Worm (Caenorhabditis elegans) whole organism, mixed stage, embryonic: Measurements from ENCODE around the gene H11L12.1.

ENCODE experiments used
- M03D4.4 ChIP-seq: sonication (generic microtip); optimal IDR thresholded peaks from 2 replicates; lab custom pipeline; 2017; ENCODE audit warnings: mild to moderate bottlenecking, missing genetic modification characterization, missing compliant biosample characterization
- bed-3 ChIP-seq: fragments of 200-800 bp; sonication (Bioruptor generic); optimal IDR thresholded peaks from 3 replicates; lab custom pipeline; 2018; ENCODE audit warnings: mild to moderate bottlenecking, missing genetic modification characterization, moderate library complexity, missing compliant biosample characterization
- blmp-1 ChIP-seq: fragments of 150-350 bp; optimal IDR thresholded peaks from 2 replicates; lab custom pipeline; 2014; ENCODE audit warnings: missing biosample characterization, missing genetic modification characterization
- ceh-39 ChIP-seq: fragments of 150-350 bp; optimal IDR thresholded peaks from 2 replicates; lab custom pipeline; 2014; ENCODE audit warnings: missing biosample characterization, missing genetic modification characterization
- ces-1 ChIP-seq: fragments of 150-350 bp; optimal IDR thresholded peaks from 2 replicates; lab custom pipeline; 2014; ENCODE audit warnings: missing biosample characterization, missing genetic modification reagents, missing genetic modification characterization
- cnd-1 ChIP-seq: fragments of 200-800 bp; sonication (Bioruptor generic); optimal IDR thresholded peaks from 2 replicates; lab custom pipeline; 2018; ENCODE audit warnings: mild to moderate bottlenecking, missing genetic modification characterization, missing compliant biosample characterization
- drap-1 ChIP-seq: fragments of 200-800 bp; sonication (Bioruptor generic); optimal IDR thresholded peaks from 3 replicates; lab custom pipeline; 2018; ENCODE audit warnings: mild to moderate bottlenecking, missing genetic modification characterization, missing compliant biosample characterization
- elt-1 ChIP-seq: sonication (generic microtip); optimal IDR thresholded peaks from 2 replicates; lab custom pipeline; 2017; ENCODE audit warnings: missing genetic modification characterization, mild to moderate bottlenecking, missing compliant biosample characterization, antibody characterized with exemption, moderate library complexity, borderline replicate concordance; ENCODE audit not compliant: insufficient read depth
- elt-3 ChIP-seq: fragments of 150-350 bp; optimal IDR thresholded peaks from 2 replicates; lab custom pipeline; 2014; ENCODE audit warnings: missing biosample characterization, missing genetic modification characterization
- flh-1 ChIP-seq: fragments of 200-800 bp; sonication (Bioruptor generic); optimal IDR thresholded peaks from 2 replicates; lab custom pipeline; 2018; ENCODE audit warnings: mild to moderate bottlenecking, missing genetic modification characterization, moderate library complexity, missing compliant biosample characterization
- lin-13 ChIP-seq: fragments of 150-350 bp; optimal IDR thresholded peaks from 2 replicates; lab custom pipeline; 2014; ENCODE audit warnings: missing biosample characterization, missing genetic modification characterization
- lin-32 ChIP-seq: fragments of 200-800 bp; sonication (Bioruptor generic); optimal IDR thresholded peaks from 2 replicates; lab custom pipeline; 2018; ENCODE audit warnings: mild to moderate bottlenecking, missing genetic modification characterization, missing compliant biosample characterization
- lsy-2 ChIP-seq: fragments of 150-350 bp; optimal IDR thresholded peaks from 2 replicates; lab custom pipeline; 2014; ENCODE audit warnings: missing biosample characterization, missing genetic modification characterization
- mab-5 ChIP-seq: fragments of 150-350 bp; optimal IDR thresholded peaks from 2 replicates; lab custom pipeline; 2014; ENCODE audit warnings: missing biosample characterization, missing genetic modification characterization
- mep-1 ChIP-seq: fragments of 150-350 bp; optimal IDR thresholded peaks from 2 replicates; lab custom pipeline; 2017; ENCODE audit warnings: missing biosample characterization, missing genetic modification reagents, missing genetic modification characterization, inconsistent platforms
- mls-2 ChIP-seq: sonication (generic microtip); optimal IDR thresholded peaks from 2 replicates; lab custom pipeline; 2016; ENCODE audit warnings: mild to moderate bottlenecking, missing genetic modification characterization, moderate library complexity, missing compliant biosample characterization
- nhr-12 ChIP-seq: fragments of 150-350 bp; optimal IDR thresholded peaks from 2 replicates; lab custom pipeline; 2014; ENCODE audit warnings: missing biosample characterization, missing genetic modification characterization
- nhr-2 ChIP-seq: fragments of 150-350 bp; optimal IDR thresholded peaks from 2 replicates; lab custom pipeline; 2014; ENCODE audit warnings: missing biosample characterization, missing genetic modification characterization
- nhr-28 ChIP-seq: fragments of 150-350 bp; optimal IDR thresholded peaks from 2 replicates; lab custom pipeline; 2014; ENCODE audit warnings: missing biosample characterization, missing genetic modification characterization
- nhr-76 ChIP-seq: sonication (generic microtip); optimal IDR thresholded peaks from 2 replicates; lab custom pipeline; 2017; ENCODE audit warnings: missing biosample characterization, missing genetic modification characterization
- pha-4 ChIP-seq: fragments of 150-350 bp; optimal IDR thresholded peaks from 2 replicates; lab custom pipeline; 2018; ENCODE audit warnings: missing biosample characterization, missing genetic modification reagents, missing genetic modification characterization
- sem-2 ChIP-seq: fragments of 200-800 bp; sonication (Bioruptor generic); optimal IDR thresholded peaks from 2 replicates; lab custom pipeline; 2018; ENCODE audit warnings: mild to moderate bottlenecking, missing genetic modification characterization, missing compliant biosample characterization
- snpc-4 ChIP-seq: fragments of 150-350 bp; optimal IDR thresholded peaks from 2 replicates; lab custom pipeline; 2014; ENCODE audit warnings: missing biosample characterization, missing genetic modification characterization
- sptf-1 ChIP-seq: sonication (generic microtip); optimal IDR thresholded peaks from 2 replicates; lab custom pipeline; 2017; ENCODE audit warnings: mild to moderate bottlenecking, missing genetic modification characterization, moderate library complexity, missing compliant biosample characterization
- tbx-8 ChIP-seq: fragments of 200-800 bp; sonication (Bioruptor generic); optimal IDR thresholded peaks from 2 replicates; lab custom pipeline; 2018; ENCODE audit warnings: mild to moderate bottlenecking, missing genetic modification characterization, moderate library complexity, missing compliant biosample characterization
- unc-120 ChIP-seq: sonication (generic microtip); optimal IDR thresholded peaks from 2 replicates; lab custom pipeline; 2017; ENCODE audit warnings: missing genetic modification characterization, missing compliant biosample characterization; ENCODE audit not compliant: poor library complexity, severe bottlenecking
- ztf-11 ChIP-seq: fragments of 150-350 bp; optimal IDR thresholded peaks from 2 replicates; lab custom pipeline; 2014; ENCODE audit warnings: missing biosample characterization, missing genetic modification characterization

H11L12.1 gene

DNA sequence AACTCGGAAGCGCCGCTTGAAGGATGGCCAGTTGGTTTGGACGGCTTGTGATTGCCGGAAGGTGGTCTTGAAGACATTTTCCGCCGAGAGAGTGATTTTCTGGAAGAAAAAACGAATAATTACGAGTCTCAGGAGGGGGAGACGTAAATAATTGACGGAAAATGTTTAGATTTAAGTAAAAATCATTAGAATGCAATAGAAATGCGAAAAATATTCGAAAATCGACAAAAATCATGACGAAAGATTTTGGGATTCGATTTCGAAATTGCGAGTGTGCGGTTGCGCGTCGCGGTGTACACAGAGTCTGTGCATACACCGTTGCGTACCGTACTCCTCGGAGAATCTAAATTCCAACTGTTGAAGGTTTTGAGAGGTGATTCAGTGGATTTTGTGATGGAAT lies at the start of gene H11L12.1:
H11L12.1 (minus strand) TSS at position 101 of the 400 bp plus-strand sequence.
- TF ChIP-seq elt-3 (tag; lab: Kevin White, UChicago) (no peak), mls-2 (no peak), flh-1 (GFP tag; lab: Kevin White, UChicago) (no peak), sem-2 (GFP tag; lab: Kevin White, UChicago) (no peak), ztf-11 (tag; lab: Kevin White, UChicago) (no peak), tbx-8 (GFP tag; lab: Kevin White, UChicago) (no peak), lin-13 (tag; lab: Kevin White, UChicago) (no peak), elt-1 (tag; lab: Kevin White, UChicago) (no peak)
- TF ChIP-seq, all 35 proteins: peak for 0

ce11 chrX:17714342-17715011 lies 3.0 kb upstream of the H11L12.1 start, which contains the start of gene cTel55X.1:
TSS of gene cTel55X.1 (plus strand) at chrX:17714961.
- TF ChIP-seq elt-1 (tag; lab: Kevin White, UChicago) (no peak), ceh-39 (peak; percentile 51)

DNA sequence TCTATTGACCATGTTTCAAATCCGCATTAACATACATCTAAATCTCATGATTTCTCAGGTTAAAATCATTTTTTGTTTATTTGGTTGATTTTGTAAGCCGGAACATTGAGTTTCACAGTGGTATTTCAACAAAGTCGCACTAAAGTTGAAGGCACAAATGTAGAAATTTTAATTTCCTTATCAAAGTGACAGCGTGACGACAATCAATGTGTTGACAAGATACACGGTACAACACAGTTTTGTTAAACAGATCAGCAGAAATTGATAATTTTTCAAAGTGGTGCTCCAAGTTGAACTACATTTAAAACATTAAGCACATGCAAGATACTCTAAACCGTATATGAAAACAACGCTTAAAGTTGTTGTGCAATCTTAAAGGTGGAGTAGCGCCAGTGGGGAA lies 8.9 kb downstream of the H11L12.1 start:
- TF ChIP-seq blmp-1: no peak

ce11 chrX:17694669-17695282 lies 16.7 kb downstream of the H11L12.1 start, which contains the start of gene cgt-2:
TSS of gene cgt-2 (plus strand) at chrX:17695232.
- no peak for TF ChIP-seq ces-1 (GFP tag; lab: Kevin White, UChicago)
- TF ChIP-seq nhr-12 (tag; lab: Kevin White, UChicago): no peak
- no peak for TF ChIP-seq unc-120 (tag; lab: Kevin White, UChicago)
- TF ChIP-seq lsy-2 (tag; lab: Kevin White, UChicago): no peak
- no peak for TF ChIP-seq sptf-1 (tag; lab: Kevin White, UChicago)
- TF ChIP-seq mep-1 (tag; lab: Kevin White, UChicago): no peak
- no peak for TF ChIP-seq blmp-1
- no peak for TF ChIP-seq bed-3 (GFP tag; lab: Kevin White, UChicago)
- TF ChIP-seq lin-13 (tag; lab: Kevin White, UChicago): no peak
- TF ChIP-seq nhr-2 (tag; lab: Kevin White, UChicago): no peak
- no peak for TF ChIP-seq ceh-39
- TF ChIP-seq lin-32 (GFP tag; lab: Kevin White, UChicago): no peak
- TF ChIP-seq nhr-28 (tag; lab: Kevin White, UChicago): no peak
- TF ChIP-seq drap-1 (GFP tag; lab: Kevin White, UChicago): no peak
- TF ChIP-seq pha-4: no peak
- TF ChIP-seq mab-5 (tag; lab: Kevin White, UChicago): no peak
- no peak for TF ChIP-seq snpc-4 (tag; lab: Kevin White, UChicago)
- TF ChIP-seq cnd-1 (tag; lab: Kevin White, UChicago): no peak
- TF ChIP-seq tbx-8 (GFP tag; lab: Kevin White, UChicago): no peak
- TF ChIP-seq nhr-76 (tag; lab: Kevin White, UChicago): no peak
- TF ChIP-seq, all 35 proteins: peak for 0

- TF ChIP-seq blmp-1 (peak; percentile 16), nhr-76 (tag; lab: Kevin White, UChicago) (no peak), M03D4.4 (no peak)
- TF ChIP-seq, all 35 proteins: peak for 1
Observed at ce11 chrX:17685959-17686358, 25.5 kb downstream of the H11L12.1 start.

ce11 chrX:17684767-17685166 lies 26.7 kb downstream of the H11L12.1 start, which contains the start of gene T23E7.6:
TSS of gene T23E7.6 (minus strand) at chrX:17684811.
- TF ChIP-seq elt-3 (tag; lab: Kevin White, UChicago) (no peak), elt-1 (tag; lab: Kevin White, UChicago) (peak; percentile 55)
- TF ChIP-seq, all 35 proteins: peak for 1
